Worm (Caenorhabditis elegans) whole organism, L4 larva: ENCODE results near the gene T07H3.8.

Experiments
- F49E8.2 ChIP-seq: sonication (generic microtip); optimal IDR thresholded peaks from 2 replicates; lab custom pipeline; 2016; ENCODE audit warnings: missing compliant biosample characterization, mild to moderate bottlenecking, missing genetic modification characterization, borderline replicate concordance
- Y75B8A.6 ChIP-seq: fragments of 200-800 bp; sonication (Bioruptor generic); IDR thresholded peaks from 2 replicates; pipeline ENCODE4 v1.3.6; 2022; ENCODE audit warnings: missing genetic modification reagents, missing genetic modification characterization, missing compliant biosample characterization
- arid-1 ChIP-seq: fragments of 200-800 bp; sonication (Bioruptor generic); conservative IDR thresholded peaks from 2 replicates; pipeline ENCODE4 v1.3.6; 2022; ENCODE audit warnings: missing genetic modification reagents, missing genetic modification characterization, missing compliant biosample characterization
- daf-19 ChIP-seq: fragments of 200-800 bp; sonication (Bioruptor generic); conservative IDR thresholded peaks from 2 replicates; pipeline ENCODE4 v1.3.6; 2022; ENCODE audit warnings: missing genetic modification characterization, missing compliant biosample characterization
- lir-3 ChIP-seq: sonication (generic microtip); optimal IDR thresholded peaks from 2 replicates; lab custom pipeline; 2016; ENCODE audit warnings: mild to moderate bottlenecking, missing genetic modification characterization, missing compliant biosample characterization
- lsy-2 ChIP-seq, 2 experiments: fragments of 150-350 bp in 1 of 2; sonication (generic microtip) in 1 of 2; optimal IDR thresholded peaks; 2 replicates each; lab custom pipeline; 2014 to 2017; ENCODE audit warnings: missing biosample characterization in 2 of 2, missing genetic modification characterization in 2 of 2
- mdl-1 ChIP-seq, 2 experiments: fragments of 150-350 bp in 1 of 2; sonication (generic microtip) in 1 of 2; optimal IDR thresholded peaks; 2 replicates each; lab custom pipeline; 2014 to 2017; ENCODE audit warnings: missing biosample characterization in 2 of 2, missing genetic modification characterization in 2 of 2
- nhr-11 ChIP-seq: fragments of 150-350 bp; optimal IDR thresholded peaks from 2 replicates; lab custom pipeline; 2014; ENCODE audit warnings: missing biosample characterization, missing genetic modification characterization
- nhr-25 ChIP-seq: sonication (generic microtip); optimal IDR thresholded peaks from 2 replicates; lab custom pipeline; 2017; ENCODE audit warnings: missing genetic modification characterization, mild to moderate bottlenecking, missing compliant biosample characterization, antibody characterized with exemption, moderate library complexity, borderline replicate concordance; ENCODE audit not compliant: insufficient read depth
- pqm-1 ChIP-seq: sonication (generic microtip); optimal IDR thresholded peaks from 2 replicates; lab custom pipeline; 2017; ENCODE audit warnings: missing biosample characterization, missing genetic modification characterization
- snpc-4 ChIP-seq: fragments of 150-350 bp; optimal IDR thresholded peaks from 2 replicates; lab custom pipeline; 2014; ENCODE audit warnings: missing biosample characterization, missing genetic modification characterization
- unc-130 ChIP-seq: sonication (generic microtip); optimal IDR thresholded peaks from 2 replicates; lab custom pipeline; 2016; ENCODE audit warnings: missing genetic modification reagents, missing genetic modification characterization, missing compliant biosample characterization
- zfp-2 ChIP-seq: sonication (generic microtip); optimal IDR thresholded peaks from 2 replicates; lab custom pipeline; 2016; ENCODE audit warnings: mild to moderate bottlenecking, missing genetic modification characterization, missing compliant biosample characterization
- zfp-3 ChIP-seq: fragments of 200-800 bp; sonication (Bioruptor generic); conservative IDR thresholded peaks from 2 replicates; pipeline ENCODE4 v1.3.6; 2022; ENCODE audit warnings: missing genetic modification reagents, missing genetic modification characterization, missing compliant biosample characterization

DNA sequence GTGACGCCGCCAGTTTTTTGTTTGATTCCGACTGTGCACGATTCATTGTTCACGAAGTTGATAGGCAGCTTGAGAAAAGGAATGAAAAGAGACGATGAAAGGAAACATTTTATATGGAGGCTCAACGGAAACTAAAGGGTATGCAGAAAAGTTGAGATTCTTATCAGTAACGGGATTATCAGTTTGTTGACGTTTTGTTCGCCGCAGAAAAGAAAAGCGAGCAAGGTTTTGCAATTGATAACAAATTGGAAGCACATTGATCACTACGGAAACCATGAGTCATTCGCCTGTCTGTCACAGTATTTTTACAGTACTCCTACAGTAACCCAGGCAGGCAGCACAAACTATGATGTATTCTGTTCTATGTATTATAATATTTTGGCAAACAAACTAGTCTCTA lies 49.6 kb downstream of the T07H3.8 start:
- TF ChIP-seq mdl-1 (tag; optimal IDR thresholded peaks at IDR 0.05; lab: Kevin White, UChicago) (no peak), F49E8.2 (tag; lab: Kevin White, UChicago) (no peak), lir-3 (tag; lab: Kevin White, UChicago) (no peak), pqm-1 (tag; lab: Kevin White, UChicago) (no peak), zfp-3 (no peak), daf-19 (GFP tag; lab: Robert Waterston, UW) (no peak), arid-1 (no peak), snpc-4 (no peak), unc-130 (no peak), lsy-2 (tag; optimal IDR thresholded peaks at IDR 0.05; lab: Kevin White, UChicago) (no peak), Y75B8A.6 (no peak), nhr-11 (tag; lab: Kevin White, UChicago) (no peak), nhr-25 (no peak), zfp-2 (tag; lab: Kevin White, UChicago) (no peak)
